Fruit fly (Drosophila melanogaster) Kc167 (cell line): Measurements from ENCODE around the gene ppk17.

Source experiments
- Myc ChIP-seq: fragments of >200 bp; optimal IDR thresholded peaks from 2 replicates; lab custom pipeline; 2017; ENCODE audit warnings: missing external identifiers
- Sin3A ChIP-seq: fragments of >200 bp; optimal IDR thresholded peaks from 2 replicates; lab custom pipeline; 2018; ENCODE audit warnings: missing external identifiers
- h ChIP-seq: fragments of >200 bp; optimal IDR thresholded peaks from 3 replicates; lab custom pipeline; 2018; ENCODE audit warnings: missing external identifiers
- insv ChIP-seq: fragments of >200 bp; optimal IDR thresholded peaks from 3 replicates; lab custom pipeline; 2018; ENCODE audit warnings: missing external identifiers
- psq ChIP-seq: fragments of >200 bp; optimal IDR thresholded peaks from 2 replicates; lab custom pipeline; 2017; ENCODE audit warnings: missing external identifiers
- ttk ChIP-seq: sonication (Bioruptor generic); optimal IDR thresholded peaks from 2 replicates; lab custom pipeline; 2017; ENCODE audit warnings: missing external identifiers

Gene ppk17

DNA sequence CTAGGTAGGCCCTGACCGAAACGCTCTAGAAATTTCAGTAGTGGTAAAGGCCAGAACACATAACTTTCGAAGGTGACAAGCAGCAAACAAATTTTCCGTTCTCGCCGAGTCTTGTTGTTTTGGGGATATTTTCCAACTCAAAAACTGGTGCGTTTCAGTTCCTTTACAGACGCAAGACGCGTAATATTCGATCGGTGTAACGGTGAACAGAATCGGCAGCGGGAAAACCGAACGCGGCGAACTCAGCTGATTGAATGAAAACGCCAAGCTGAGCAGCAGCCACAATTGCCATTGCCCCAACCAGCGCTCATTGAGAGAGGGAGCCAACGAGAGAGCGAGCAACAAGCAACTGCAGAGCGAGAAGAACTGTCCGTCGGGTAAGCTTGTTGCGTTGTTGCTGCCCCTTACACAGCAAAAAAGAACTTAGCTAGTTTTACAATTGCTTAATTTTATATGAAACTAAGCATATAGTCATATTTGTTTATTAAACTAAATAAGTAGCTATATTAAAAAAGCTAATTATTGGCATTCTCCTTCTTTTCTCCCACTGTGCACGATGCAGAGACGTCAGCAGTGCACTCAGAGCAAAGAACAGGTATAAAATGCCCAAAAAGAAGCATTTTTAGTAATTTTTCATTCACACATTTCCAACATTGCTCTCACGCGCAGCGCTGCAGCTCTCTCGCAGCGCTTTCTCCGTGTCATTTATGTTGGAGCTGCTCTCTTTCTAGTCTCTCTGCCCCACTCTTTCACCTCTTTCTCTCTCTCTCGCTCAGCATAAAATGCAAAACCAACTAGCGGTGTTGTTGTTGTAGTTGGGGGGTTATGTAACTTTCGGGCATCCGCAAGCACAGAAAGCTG lies 44.3 kb downstream of the ppk17 start, which contains the start of the genes Cyt-c-d and CG31808:
Gene Cyt-c-d (plus strand): TSS at position 51 of the 861 bp plus-strand sequence.
Gene CG31808 (minus strand): TSS at position 355 of the 861 bp plus-strand sequence.
- TF ChIP-seq insv (lab: Kevin White, UChicago), result no peak
- TF ChIP-seq ttk (lab: Kevin White, UChicago), result no peak
- TF ChIP-seq psq (lab: Kevin White, UChicago), result no peak
- no peak for TF ChIP-seq Myc
- TF ChIP-seq h (lab: Kevin White, UChicago), result no peak
- no peak for TF ChIP-seq Sin3A

DNA sequence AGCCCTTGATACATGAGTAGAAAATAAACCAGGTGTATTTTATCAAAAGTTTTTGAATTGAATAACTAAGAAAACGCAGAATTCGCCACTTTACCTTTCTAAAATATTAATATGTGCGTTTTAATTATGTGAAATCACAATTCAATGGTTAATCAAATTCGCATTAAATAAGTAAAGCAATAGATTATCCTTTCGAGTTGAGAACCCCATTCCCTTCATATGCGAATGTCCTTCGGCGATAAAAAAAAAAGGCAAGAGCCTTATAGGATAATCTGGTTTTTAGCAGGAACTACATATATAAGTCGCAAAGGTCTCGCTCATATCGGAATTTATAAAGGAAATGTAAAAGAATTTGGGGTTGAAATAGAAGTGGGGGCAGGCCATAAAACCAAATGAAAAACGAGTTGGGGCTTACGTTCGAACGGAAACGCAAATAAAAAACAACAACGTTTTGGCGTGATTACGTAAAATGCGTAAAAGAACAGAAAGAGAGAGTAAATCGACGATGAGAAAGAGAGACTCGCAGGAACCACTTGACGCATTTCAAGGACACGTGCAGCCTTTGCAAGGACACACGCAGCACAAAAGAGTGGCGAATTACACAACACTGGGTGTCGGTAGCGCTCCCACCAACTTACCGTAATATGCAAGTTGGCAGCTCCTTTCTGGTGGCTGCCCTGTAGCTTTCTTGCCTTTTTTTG lies 45.1 kb downstream of the ppk17 start:
- TF ChIP-seq Myc, result no peak
- no peak for TF ChIP-seq psq (lab: Kevin White, UChicago)
- no peak for TF ChIP-seq Sin3A
- TF ChIP-seq ttk (lab: Kevin White, UChicago), result no peak
- no peak for TF ChIP-seq insv (lab: Kevin White, UChicago)
- no peak for TF ChIP-seq h (lab: Kevin White, UChicago)

DNA sequence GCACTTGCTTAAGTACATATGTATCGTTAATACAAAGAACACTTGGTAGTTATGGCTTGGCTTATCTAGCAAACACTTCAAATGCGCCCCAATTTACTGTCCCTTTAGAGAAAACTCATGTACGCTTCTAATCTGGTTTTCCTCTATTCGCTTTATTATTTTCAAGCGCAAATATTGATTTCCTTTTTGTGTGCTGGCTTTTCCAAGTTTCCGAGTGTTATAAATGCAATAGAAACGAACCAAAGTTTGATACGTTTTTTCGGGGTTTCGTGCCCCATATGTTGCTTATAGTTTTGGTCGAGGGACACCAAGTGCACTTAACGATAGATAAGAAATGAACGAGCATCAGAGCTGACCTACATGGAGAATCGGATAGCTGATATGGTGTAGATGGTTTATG lies 46.4 kb downstream of the ppk17 start:
- TF ChIP-seq psq (lab: Kevin White, UChicago), result no peak
- TF ChIP-seq ttk (lab: Kevin White, UChicago), result no peak
- TF ChIP-seq Sin3A, result no peak
- TF ChIP-seq Myc, result no peak
- TF ChIP-seq h (lab: Kevin White, UChicago), result no peak

DNA sequence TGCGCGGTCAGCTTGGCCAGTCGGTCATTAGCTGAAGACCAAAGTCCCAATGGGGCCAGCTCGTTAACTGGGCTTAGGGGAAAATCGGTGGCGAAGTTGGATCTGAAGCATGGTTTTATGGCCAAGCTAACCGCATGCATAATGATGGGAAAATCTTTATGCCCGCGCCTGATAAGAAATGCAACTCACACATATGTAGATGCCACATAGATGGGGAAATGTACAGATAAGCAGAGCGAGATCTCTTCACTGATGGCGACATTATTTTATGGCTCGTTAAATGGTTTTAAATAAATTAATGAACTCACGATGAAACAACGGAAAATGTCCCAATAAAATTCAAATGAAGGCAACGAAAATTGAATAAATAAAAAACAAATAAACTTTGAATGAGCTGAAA lies 48.5 kb downstream of the ppk17 start:
- TF ChIP-seq psq (lab: Kevin White, UChicago) (no peak), insv (lab: Kevin White, UChicago) (no peak), h (lab: Kevin White, UChicago) (no peak), Myc (no peak), ttk (lab: Kevin White, UChicago) (no peak), Sin3A (no peak)

DNA sequence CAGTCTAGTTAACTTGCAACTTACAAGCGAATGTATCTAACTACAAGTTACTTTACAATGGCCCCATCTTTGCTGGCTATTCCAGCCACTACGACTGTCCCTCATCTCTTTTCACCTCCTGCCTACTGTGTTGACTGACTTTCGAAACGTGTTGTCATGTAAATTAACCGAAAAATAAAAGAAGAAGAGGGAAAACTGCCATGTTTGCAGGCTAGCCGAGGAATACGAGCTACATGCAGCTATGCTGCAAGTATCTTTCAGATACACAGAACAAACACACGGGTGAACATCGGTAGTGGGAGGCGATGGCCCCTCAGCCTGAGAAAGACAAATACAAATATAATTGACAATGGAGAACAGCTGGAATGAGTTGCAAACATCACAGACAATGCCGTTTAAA lies 49.7 kb downstream of the ppk17 start:
- TF ChIP-seq ttk (lab: Kevin White, UChicago) (no peak), Sin3A (no peak), insv (lab: Kevin White, UChicago) (no peak), Myc (no peak), psq (lab: Kevin White, UChicago) (no peak), h (lab: Kevin White, UChicago) (no peak)

DNA sequence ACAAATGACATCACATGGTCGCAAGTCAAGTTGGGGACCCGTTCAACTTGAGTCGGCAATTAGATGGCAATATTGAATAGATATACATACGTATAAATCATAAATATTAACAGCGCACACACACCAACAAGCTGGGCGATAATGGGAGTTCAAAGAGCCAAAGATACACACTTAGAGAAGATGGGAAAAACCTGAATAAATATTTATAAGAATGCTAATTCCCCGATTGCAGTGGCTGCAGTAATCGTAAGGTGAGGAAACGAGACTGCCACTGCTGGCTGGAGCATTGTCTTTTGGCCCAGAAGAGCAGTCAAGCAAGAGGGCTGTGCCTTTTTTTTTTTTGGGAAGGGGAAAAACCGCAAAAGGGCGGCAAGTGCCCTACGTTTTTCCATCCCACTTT lies 50.1 kb downstream of the ppk17 start:
- no peak for TF ChIP-seq Sin3A

DNA sequence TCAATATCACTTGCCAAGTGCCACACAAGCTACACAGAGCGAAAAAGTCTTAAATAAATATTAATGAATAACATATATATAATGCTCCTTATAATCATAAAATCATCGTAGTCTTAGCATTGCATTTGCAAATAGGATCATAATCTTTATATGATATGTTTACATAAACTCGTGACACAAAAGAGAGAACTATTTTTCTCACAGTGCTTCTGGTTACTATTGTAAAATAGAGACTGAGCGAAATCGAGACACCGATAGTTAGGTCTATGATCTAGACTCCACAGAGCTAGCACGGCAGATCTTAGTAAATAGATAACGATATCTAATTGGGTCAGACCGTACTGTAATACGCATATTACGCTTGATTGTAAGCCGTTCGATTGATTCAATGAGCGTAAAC lies 50.7 kb downstream of the ppk17 start:
- TF ChIP-seq psq (lab: Kevin White, UChicago) (no peak), Myc (no peak), insv (lab: Kevin White, UChicago) (no peak), ttk (lab: Kevin White, UChicago) (no peak), Sin3A (no peak), h (lab: Kevin White, UChicago) (no peak)
